Worm (Caenorhabditis elegans): ENCODE data around the gene B0336.13.

Gene B0336.13

ce11 chrIII:5714230-5714983, 20.6 kb downstream of the B0336.13 start, which contains the start of gene arf-1:
Gene arf-1 (plus strand): TSS chrIII:5714886.
- TF ChIP-seq tra-4 (tag; optimal IDR thresholded peaks at IDR 0.05), result no peak
- TF ChIP-seq aly-1 (tag; optimal IDR thresholded peaks at IDR 0.05), result no peak
- TF ChIP-seq ceh-36 (tag; optimal IDR thresholded peaks at IDR 0.05), result no peak

DNA sequence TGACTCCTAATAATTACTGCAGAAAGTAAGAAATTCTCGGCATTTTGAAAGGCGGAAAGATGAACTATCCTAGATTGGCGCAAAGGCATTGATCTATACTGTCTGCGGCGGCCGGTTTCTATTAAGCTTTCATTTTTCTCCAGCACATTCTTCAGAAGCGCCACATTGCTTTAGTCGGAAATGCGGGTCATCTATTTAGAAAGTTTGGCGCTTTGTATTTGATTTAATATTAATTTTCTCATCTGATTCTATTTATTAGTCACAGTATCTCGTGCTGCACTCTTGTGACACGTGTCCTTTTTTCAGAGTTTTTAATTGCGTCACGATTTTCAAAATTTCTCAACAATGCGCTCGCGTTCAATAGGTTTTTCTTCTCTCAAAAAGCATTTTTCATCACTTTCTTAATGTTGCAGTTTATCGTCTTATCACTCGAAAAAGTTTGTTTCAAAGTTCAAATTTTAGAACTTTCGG, 21.2 kb downstream of the B0336.13 start:
- TF ChIP-seq tra-4 (tag; optimal IDR thresholded peaks at IDR 0.05) (no peak), flt-1 (GFP tag; IDR thresholded peaks at IDR 0.05) (no peak), tbx-11 (GFP tag; IDR thresholded peaks at IDR 0.05) (no peak), ama-1 (optimal IDR thresholded peaks at IDR 0.05) (peak; percentile 83), ceh-36 (tag; optimal IDR thresholded peaks at IDR 0.05) (peak; percentile 27), hnd-1 (tag; optimal IDR thresholded peaks at IDR 0.05) (no peak), B0310.2 (tag; optimal IDR thresholded peaks at IDR 0.05) (no peak)

- TF ChIP-seq hmg-4 (GFP tag; optimal IDR thresholded peaks at IDR 0.05) (peak; percentile 61), ets-7 (tag; optimal IDR thresholded peaks at IDR 0.05) (peak; percentile 11), scrt-1 (GFP tag; IDR thresholded peaks at IDR 0.05) (no peak), F13C5.2 (tag; optimal IDR thresholded peaks at IDR 0.05) (peak; percentile 54), aly-1 (tag; optimal IDR thresholded peaks at IDR 0.05) (peak; percentile 70), flt-1 (GFP tag; IDR thresholded peaks at IDR 0.05) (no peak), tbx-37 (GFP tag; conservative IDR thresholded peaks at IDR 0.05) (0 out of 2 replicates have a peak, but pooled peaks have one; percentile 8)
These were observed 21.6 kb downstream of the B0336.13 start for ce11 chrIII:5715467-5715866.

- no peak for TF ChIP-seq tra-4 (tag; optimal IDR thresholded peaks at IDR 0.05)
- TF ChIP-seq ama-1 (optimal IDR thresholded peaks at IDR 0.05), result no peak
- no peak for TF ChIP-seq pes-1 (GFP tag; IDR thresholded peaks at IDR 0.05)
- no peak for TF ChIP-seq hmbx-1 (tag; optimal IDR thresholded peaks at IDR 0.05)
- TF ChIP-seq tbx-37 (GFP tag; conservative IDR thresholded peaks at IDR 0.05), result no peak
- no peak for TF ChIP-seq hmg-4 (GFP tag; optimal IDR thresholded peaks at IDR 0.05)
- no peak for TF ChIP-seq flt-1 (GFP tag; IDR thresholded peaks at IDR 0.05)
- no peak for TF ChIP-seq ceh-13 (GFP tag; optimal IDR thresholded peaks at IDR 0.05)
- TF ChIP-seq scrt-1 (GFP tag; IDR thresholded peaks at IDR 0.05), result no peak
- TF ChIP-seq ceh-36 (tag; optimal IDR thresholded peaks at IDR 0.05), result no peak
- no peak for TF ChIP-seq hnd-1 (tag; optimal IDR thresholded peaks at IDR 0.05)
- TF ChIP-seq tbx-11 (GFP tag; IDR thresholded peaks at IDR 0.05), result no peak
- TF ChIP-seq ets-7 (tag; optimal IDR thresholded peaks at IDR 0.05), result no peak
- no peak for TF ChIP-seq F13C5.2 (tag; optimal IDR thresholded peaks at IDR 0.05)
These were observed 23.4 kb downstream of the B0336.13 start for ce11 chrIII:5717173-5717748.

- no peak for TF ChIP-seq sea-1 (GFP tag; conservative IDR thresholded peaks at IDR 0.05)
- TF ChIP-seq tbx-11 (GFP tag; IDR thresholded peaks at IDR 0.05), result no peak
These were observed 24.5 kb downstream of the B0336.13 start for ce11 chrIII:5718385-5718784.

ce11 chrIII:5719105-5719831, 25.4 kb downstream of the B0336.13 start:
- no peak for TF ChIP-seq ama-1 (optimal IDR thresholded peaks at IDR 0.05)

- TF ChIP-seq scrt-1 (GFP tag; IDR thresholded peaks at IDR 0.05), result no peak
- TF ChIP-seq hmbx-1 (tag; optimal IDR thresholded peaks at IDR 0.05), result no peak
- no peak for TF ChIP-seq tbx-11 (GFP tag; IDR thresholded peaks at IDR 0.05)
These were observed 26.0 kb downstream of the B0336.13 start for ce11 chrIII:5719832-5720194.

DNA sequence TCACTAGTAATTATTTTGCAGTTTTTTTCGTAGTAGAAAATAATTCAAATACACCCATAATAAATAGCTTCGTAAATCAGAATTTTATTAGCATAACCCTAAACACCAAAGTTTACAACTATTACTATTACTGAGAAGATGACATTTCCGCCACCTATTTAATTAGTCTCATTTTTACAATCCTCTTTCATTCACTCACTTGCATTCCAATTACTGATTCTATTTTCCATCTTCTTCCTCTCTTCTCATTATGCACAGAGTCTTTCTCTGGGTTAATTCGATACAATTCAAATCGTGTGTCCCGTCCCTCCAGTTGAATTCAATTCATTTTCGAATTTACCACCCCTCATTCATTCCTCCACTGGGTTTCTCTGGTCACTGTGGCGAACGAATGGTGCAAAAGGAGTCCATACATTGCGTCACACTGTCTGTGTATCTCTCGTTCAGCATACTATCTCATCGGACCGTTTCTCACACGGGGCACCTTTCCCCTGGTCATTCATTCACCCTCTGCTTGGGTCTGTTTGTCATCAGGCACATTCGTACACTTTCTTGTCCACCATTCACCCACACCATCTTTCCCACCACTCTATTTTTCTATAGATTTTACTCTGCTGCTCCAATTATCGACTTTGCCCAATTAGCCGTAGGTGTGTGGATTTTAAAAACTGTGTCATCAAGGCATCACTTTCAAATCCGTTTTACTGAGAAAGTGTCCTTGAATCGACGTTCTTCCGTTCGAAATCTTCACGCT, 26.6 kb downstream of the B0336.13 start:
- peak; percentile 51 for TF ChIP-seq aly-1 (tag; optimal IDR thresholded peaks at IDR 0.05)
- 0 out of 2 replicates have a peak, but pooled peaks have one; percentile 9 for TF ChIP-seq scrt-1 (GFP tag; IDR thresholded peaks at IDR 0.05)
- no peak for TF ChIP-seq ceh-13 (GFP tag; optimal IDR thresholded peaks at IDR 0.05)
- peak; percentile 27 for TF ChIP-seq hmg-4 (GFP tag; optimal IDR thresholded peaks at IDR 0.05)
